Fruit fly (Drosophila melanogaster) whole organism, embryonic: ENCODE results near the gene p24-1.
A peak's percentile ranks its signal among the peaks of the same experiment; 100 is the strongest.

ENCODE experiments used
- Awh ChIP-seq: fragments of 200-800 bp; sonication (Bioruptor generic); IDR thresholded peaks from 2 replicates; pipeline ENCODE4, ENCODE4 v1.3.6; 2022; ENCODE audit warnings: missing biosample characterization, missing genetic modification characterization
- Blimp-1 ChIP-seq: fragments of 200-800 bp; sonication (Bioruptor generic); optimal IDR thresholded peaks from 3 replicates; lab custom pipeline; 2018; ENCODE audit warnings: missing biosample characterization, missing genetic modification characterization, mild to moderate bottlenecking, moderate library complexity, missing genetic modification reagents
- CG12769 ChIP-seq: fragments of 200-800 bp; sonication (Bioruptor generic); optimal IDR thresholded peaks from 2 replicates; lab custom pipeline; 2019; ENCODE audit warnings: missing biosample characterization, mild to moderate bottlenecking, missing genetic modification characterization, moderate library complexity
- CG12942 ChIP-seq: fragments of 200-800 bp; sonication (Bioruptor generic); optimal IDR thresholded peaks from 3 replicates; lab custom pipeline; 2016; ENCODE audit warnings: missing biosample characterization, missing genetic modification characterization
- CG13775 ChIP-seq: fragments of 200-800 bp; sonication (Bioruptor generic); optimal IDR thresholded peaks from 3 replicates; lab custom pipeline; 2017; ENCODE audit warnings: missing biosample characterization, mild to moderate bottlenecking, missing genetic modification characterization
- CG14441 ChIP-seq: fragments of 200-800 bp; sonication (Bioruptor generic); IDR thresholded peaks from 2 replicates; pipeline ENCODE4 v1.3.6; 2022; ENCODE audit warnings: missing biosample characterization, missing genetic modification characterization
- CG15601 ChIP-seq: fragments of 200-800 bp; sonication (Bioruptor generic); optimal IDR thresholded peaks from 3 replicates; lab custom pipeline; 2019; ENCODE audit warnings: missing biosample characterization, mild to moderate bottlenecking, missing genetic modification characterization, moderate library complexity
- CG2120 ChIP-seq: fragments of 200-800 bp; sonication (Bioruptor generic); optimal IDR thresholded peaks from 3 replicates; lab custom pipeline; 2016; ENCODE audit warnings: missing biosample characterization, missing genetic modification characterization
- CG31224 ChIP-seq: fragments of 200-800 bp; sonication (Bioruptor generic); IDR thresholded peaks from 2 replicates; pipeline ENCODE4 v1.3.6; 2022; ENCODE audit warnings: missing biosample characterization, missing genetic modification characterization
- CG3281 ChIP-seq: fragments of 200-800 bp; sonication (Bioruptor generic); optimal IDR thresholded peaks from 3 replicates; lab custom pipeline; 2017; ENCODE audit warnings: missing biosample characterization, mild to moderate bottlenecking, missing genetic modification characterization
- CG3407 ChIP-seq: fragments of 200-800 bp; sonication (Bioruptor generic); optimal IDR thresholded peaks from 2 replicates; lab custom pipeline; 2018; ENCODE audit warnings: missing biosample characterization, mild to moderate bottlenecking, missing genetic modification characterization
- CG4820 ChIP-seq: fragments of 200-800 bp; sonication (Bioruptor generic); optimal IDR thresholded peaks from 3 replicates; lab custom pipeline; 2016; ENCODE audit warnings: missing biosample characterization, missing genetic modification characterization
- CG5953 ChIP-seq: fragments of 200-800 bp; sonication (Bioruptor generic); IDR thresholded peaks from 2 replicates; pipeline ENCODE4 v1.3.6; 2022; ENCODE audit warnings: missing biosample characterization, missing genetic modification characterization
- CG6654 ChIP-seq: fragments of 200-800 bp; sonication (Bioruptor generic); optimal IDR thresholded peaks from 2 replicates; lab custom pipeline; 2017; ENCODE audit warnings: missing biosample characterization, mild to moderate bottlenecking, missing genetic modification characterization
- CG8089 ChIP-seq: fragments of 200-800 bp; sonication (Bioruptor generic); optimal IDR thresholded peaks from 3 replicates; lab custom pipeline; 2016; ENCODE audit warnings: missing biosample characterization, missing genetic modification characterization
- CG8765 ChIP-seq: fragments of 200-800 bp; sonication (Bioruptor generic); IDR thresholded peaks from 2 replicates; pipeline ENCODE4 v1.3.6; 2022; ENCODE audit warnings: missing biosample characterization, missing genetic modification characterization
- CG9727 ChIP-seq: fragments of 200-800 bp; sonication (Bioruptor generic); optimal IDR thresholded peaks from 3 replicates; lab custom pipeline; 2017; ENCODE audit warnings: missing biosample characterization, mild to moderate bottlenecking, missing genetic modification characterization
- CG9817 ChIP-seq: fragments of 200-800 bp; sonication (Bioruptor generic); optimal IDR thresholded peaks from 2 replicates; lab custom pipeline; 2018; ENCODE audit warnings: missing biosample characterization, mild to moderate bottlenecking, missing genetic modification characterization, moderate library complexity
- CoRest ChIP-seq: fragments of 200-800 bp; sonication (Bioruptor generic); optimal IDR thresholded peaks from 3 replicates; lab custom pipeline; 2018; ENCODE audit warnings: missing biosample characterization, mild to moderate bottlenecking, missing genetic modification characterization, moderate library complexity
- Dad ChIP-seq: fragments of 200-800 bp; sonication (Bioruptor generic); optimal IDR thresholded peaks from 3 replicates; lab custom pipeline; 2016; ENCODE audit warnings: missing biosample characterization, missing genetic modification characterization
- Dfd ChIP-seq, 2 experiments: fragments of >200 bp; optimal IDR thresholded peaks; 2 replicates each; lab custom pipeline; 2017; ENCODE audit warnings: missing biosample characterization in 2 of 2, missing genetic modification characterization in 2 of 2
- Doc3 ChIP-seq: fragments of 200-800 bp; sonication (Bioruptor generic); IDR thresholded peaks from 3 replicates; pipeline ENCODE4 v1.3.6; 2022; ENCODE audit warnings: missing biosample characterization, missing genetic modification characterization; ENCODE audit not compliant: partially characterized antibody
- Elba2 ChIP-seq: fragments of 200-800 bp; sonication (Bioruptor generic); optimal IDR thresholded peaks from 3 replicates; lab custom pipeline; 2016; ENCODE audit warnings: missing biosample characterization, missing genetic modification characterization
- Ets65A ChIP-seq: fragments of 200-800 bp; sonication (Bioruptor generic); peaks from one replicate; lab custom pipeline; 2016; ENCODE audit warnings: missing biosample characterization, missing genetic modification characterization
- MESR4 ChIP-seq: fragments of 200-800 bp; sonication (Bioruptor generic); optimal IDR thresholded peaks from 2 replicates; lab custom pipeline; 2018; ENCODE audit warnings: missing biosample characterization, mild to moderate bottlenecking, missing genetic modification characterization, moderate library complexity
- Med ChIP-seq: fragments of 200-800 bp; sonication (Bioruptor generic); peaks from one replicate; lab custom pipeline; 2016; ENCODE audit warnings: missing biosample characterization, missing genetic modification characterization, mild to moderate bottlenecking, inconsistent platforms, moderate library complexity
- NFAT ChIP-seq: fragments of 200-800 bp; sonication (Bioruptor generic); IDR thresholded peaks from 2 replicates; pipeline ENCODE4 v1.3.6; 2022; ENCODE audit warnings: missing biosample characterization, missing genetic modification characterization
- Six4 ChIP-seq: fragments of 200-800 bp; sonication (Bioruptor generic); optimal IDR thresholded peaks from 2 replicates; lab custom pipeline; 2016; ENCODE audit warnings: missing biosample characterization, missing genetic modification characterization
- ato ChIP-seq: fragments of 200-800 bp; sonication (Bioruptor generic); IDR thresholded peaks from 2 replicates; pipeline ENCODE4 v1.3.6; 2022; ENCODE audit warnings: missing biosample characterization, missing genetic modification characterization; ENCODE audit not compliant: partially characterized antibody
- btn ChIP-seq: fragments of 200-800 bp; sonication (Bioruptor generic); optimal IDR thresholded peaks from 2 replicates; lab custom pipeline; 2016; ENCODE audit warnings: missing biosample characterization, missing genetic modification characterization
- cad ChIP-seq: fragments of >200 bp; optimal IDR thresholded peaks from 2 replicates; lab custom pipeline; 2017; ENCODE audit warnings: missing biosample characterization, missing genetic modification characterization
- caup ChIP-seq: fragments of 200-800 bp; sonication (Bioruptor generic); optimal IDR thresholded peaks from 3 replicates; lab custom pipeline; 2017; ENCODE audit warnings: missing biosample characterization, mild to moderate bottlenecking, missing genetic modification characterization, moderate library complexity; ENCODE audit not compliant: severe bottlenecking
- chinmo ChIP-seq: fragments of 200-800 bp; sonication (Bioruptor generic); IDR thresholded peaks from 4 replicates; pipeline ENCODE4 v1.3.6; 2022; ENCODE audit warnings: missing biosample characterization, missing genetic modification characterization; ENCODE audit not compliant: partially characterized antibody
- da ChIP-seq: fragments of 200-800 bp; sonication (Bioruptor generic); optimal IDR thresholded peaks from 2 replicates; lab custom pipeline; 2016; ENCODE audit warnings: missing biosample characterization, missing genetic modification characterization
- ewg ChIP-seq: fragments of 200-800 bp; sonication (Bioruptor generic); optimal IDR thresholded peaks from 3 replicates; lab custom pipeline; 2017; ENCODE audit warnings: mild to moderate bottlenecking, missing biosample characterization, missing genetic modification reagents, missing genetic modification characterization
- insv ChIP-seq, 2 experiments: fragments of 200-800 bp; sonication (Bioruptor generic); optimal IDR thresholded peaks; 3 replicates each; lab custom pipeline; 2016 to 2018; ENCODE audit warnings: missing biosample characterization in 2 of 2, missing genetic modification characterization in 2 of 2
- ken ChIP-seq: fragments of 200-800 bp; sonication (Bioruptor generic); IDR thresholded peaks from 3 replicates; pipeline ENCODE4 v1.3.6; 2022; ENCODE audit warnings: missing biosample characterization, missing genetic modification characterization
- nerfin-2 ChIP-seq: fragments of 200-800 bp; sonication (Bioruptor generic); IDR thresholded peaks from 2 replicates; pipeline ENCODE4 v1.3.6; 2022; ENCODE audit warnings: missing biosample characterization, missing genetic modification characterization; ENCODE audit not compliant: partially characterized antibody
- oc ChIP-seq: fragments of 200-800 bp; sonication (Bioruptor generic); optimal IDR thresholded peaks from 2 replicates; lab custom pipeline; 2018; ENCODE audit warnings: missing biosample characterization, mild to moderate bottlenecking, missing genetic modification characterization, moderate library complexity
- onecut ChIP-seq: fragments of 200-800 bp; sonication (Bioruptor generic); IDR thresholded peaks from 2 replicates; pipeline ENCODE4 v1.3.6; 2022; ENCODE audit warnings: missing biosample characterization, missing genetic modification characterization
- pnt ChIP-seq: fragments of 200-800 bp; sonication (Bioruptor generic); optimal IDR thresholded peaks from 3 replicates; lab custom pipeline; 2016; ENCODE audit warnings: missing biosample characterization, missing genetic modification characterization
- tll ChIP-seq, 2 experiments: fragments of 200-800 bp in 1 of 2; fragments of >200 bp in 1 of 2; sonication (Bioruptor generic) in 1 of 2; optimal IDR thresholded peaks; 2 replicates each; lab custom pipeline; 2017 to 2019; ENCODE audit warnings: missing biosample characterization in 2 of 2, missing genetic modification characterization in 2 of 2, mild to moderate bottlenecking in 1 of 2, moderate library complexity in 1 of 2
- trh ChIP-seq: fragments of 200-800 bp; sonication (Bioruptor generic); optimal IDR thresholded peaks from 2 replicates; lab custom pipeline; 2016; ENCODE audit warnings: missing biosample characterization, missing genetic modification characterization
- z ChIP-seq: fragments of 200-800 bp; sonication (Bioruptor generic); IDR thresholded peaks from 3 replicates; pipeline ENCODE4 v1.3.6; 2022; ENCODE audit warnings: missing biosample characterization, missing genetic modification characterization

The p24-1 gene

DNA sequence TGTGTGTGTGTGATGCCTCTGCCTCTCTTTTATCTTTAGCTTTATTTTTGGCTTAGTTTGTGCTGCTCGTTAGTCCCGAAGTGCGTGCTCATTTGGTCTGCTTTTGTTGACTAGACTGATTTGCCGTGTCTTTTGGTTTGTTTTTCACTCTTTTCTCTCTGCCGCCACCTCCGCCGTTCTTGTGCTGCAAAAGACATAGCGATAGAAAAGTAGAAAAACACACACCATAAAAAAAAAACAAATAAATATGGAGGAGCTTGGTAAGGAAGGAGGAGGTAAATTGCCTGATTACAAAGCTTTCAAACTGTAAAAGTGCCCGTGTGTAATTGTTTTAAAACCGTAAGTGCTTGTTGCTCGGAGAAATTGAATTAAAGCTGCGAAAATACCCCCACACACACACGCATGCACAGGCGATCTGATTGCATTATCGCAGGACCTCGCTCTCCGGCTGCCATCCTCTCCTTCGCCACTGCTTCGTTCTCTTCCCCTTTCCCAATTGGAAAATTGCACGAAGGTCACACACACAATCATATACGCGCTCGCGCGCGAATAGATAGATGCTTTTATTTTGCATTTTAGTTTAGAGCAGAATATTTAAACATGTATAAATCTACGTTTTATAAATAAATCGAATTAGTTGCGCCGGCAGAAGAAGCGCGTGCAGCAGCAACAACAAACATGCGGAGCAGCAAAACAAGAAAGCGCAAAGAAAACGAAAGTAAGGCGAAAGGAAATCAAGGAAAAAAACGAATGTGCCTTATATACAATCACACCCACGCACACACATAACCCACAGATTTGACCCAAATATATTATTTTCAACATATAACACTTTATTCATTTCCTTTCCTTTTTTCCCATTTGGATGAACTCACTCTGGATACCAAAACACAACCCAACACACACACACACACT is 36.7 kb downstream of the p24-1 start:
- TF ChIP-seq Elba2 (GFP tag; lab: Kevin White, UChicago) (peak; percentile 49), CG9817 (tag; lab: Kevin White, UChicago) (no peak), CG2120 (GFP tag; lab: Kevin White, UChicago) (no peak), CG13775 (no peak), btn (no peak), Doc3 (no peak), CG9727 (GFP tag; lab: Kevin White, UChicago) (no peak), CG5953 (no peak), Awh (no peak), CG15601 (no peak), z (no peak), CG8089 (no peak), MESR4 (GFP tag; lab: Kevin White, UChicago) (no peak), Dfd (GFP tag; optimal IDR thresholded peaks at IDR 0.05; lab: Kevin White, UChicago) (no peak), CG31224 (GFP tag; lab: Robert Waterston, UW) (no peak), CG14441 (GFP tag; lab: Robert Waterston, UW) (no peak), Med (GFP tag; lab: Kevin White, UChicago) (peak; percentile 61), ewg (GFP tag; lab: Kevin White, UChicago) (no peak), caup (GFP tag; lab: Kevin White, UChicago) (no peak), chinmo (GFP tag; lab: Robert Waterston, UW) (0 out of 4 replicates have a peak, but pooled peaks have one; percentile 33), CG12942 (GFP tag; lab: Kevin White, UChicago) (no peak), ato (GFP tag; lab: Robert Waterston, UW) (no peak), NFAT (GFP tag; lab: Robert Waterston, UW) (no peak), CG6654 (GFP tag; lab: Kevin White, UChicago) (peak; percentile 87), CG8765 (GFP tag; lab: Robert Waterston, UW) (no peak), pnt (GFP tag; lab: Kevin White, UChicago) (no peak), Blimp-1 (GFP tag; lab: Kevin White, UChicago) (peak; percentile 6), da (no peak), oc (tag; lab: Kevin White, UChicago) (no peak), trh (GFP tag; lab: Kevin White, UChicago) (no peak), insv (GFP tag; optimal IDR thresholded peaks at IDR 0.05; lab: Kevin White, UChicago) (peak in 1 of 2 experiments; percentile 61), Six4 (GFP tag; lab: Kevin White, UChicago) (no peak), CG4820 (GFP tag; lab: Kevin White, UChicago) (no peak), cad (GFP tag; lab: Kevin White, UChicago) (no peak), CG3407 (GFP tag; lab: Kevin White, UChicago) (no peak), Ets65A (GFP tag; lab: Kevin White, UChicago) (peak; percentile 80), ken (GFP tag; lab: Robert Waterston, UW) (no peak), CoRest (tag; lab: Kevin White, UChicago) (no peak), onecut (no peak), tll (GFP tag; optimal IDR thresholded peaks at IDR 0.05; lab: Kevin White, UChicago) (no peak), CG12769 (tag; lab: Kevin White, UChicago) (no peak), nerfin-2 (GFP tag; lab: Robert Waterston, UW) (no peak), Dad (GFP tag; lab: Kevin White, UChicago) (no peak), CG3281 (GFP tag; lab: Kevin White, UChicago) (no peak)
